Worm (Caenorhabditis elegans): ENCODE data around the gene ZK666.4.
"Not testable (repeated sequence)": the region's sequence is repeated elsewhere in the genome, so short reads cannot be mapped to it uniquely, and the experiment has no call there.

The ZK666.4 gene

DNA sequence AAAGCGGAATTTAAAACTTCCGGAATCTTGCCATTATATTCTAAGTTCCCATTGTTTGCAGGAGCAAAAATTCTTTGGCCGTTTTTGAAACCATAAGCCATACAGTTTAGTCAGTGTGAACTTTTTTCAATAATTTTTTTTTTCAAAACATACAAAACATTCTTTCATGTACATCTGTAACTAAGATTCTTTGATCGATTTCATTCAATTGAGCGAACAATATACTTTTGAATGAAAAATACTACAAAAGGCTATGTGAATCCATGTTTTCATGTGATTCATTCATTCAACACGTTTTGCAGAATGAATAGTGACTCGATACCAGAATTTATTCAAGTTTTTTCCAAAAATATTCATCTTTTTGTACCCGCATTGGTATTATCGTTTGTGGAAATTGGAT lies 9.7 kb downstream of the ZK666.4 start, which contains the start of gene ZK666.15:
ZK666.15 (plus strand) TSS at position 301 of the 400 bp plus-strand sequence.
- TF ChIP-seq fkh-10 (GFP tag; optimal IDR thresholded peaks at IDR 0.05) (no peak), elt-2 (tag; optimal IDR thresholded peaks at IDR 0.05) (no peak), eyg-1 (tag; optimal IDR thresholded peaks at IDR 0.05) (no peak), C08G9.2 (tag; optimal IDR thresholded peaks at IDR 0.05) (no peak), hlh-15 (tag; optimal IDR thresholded peaks at IDR 0.05) (no peak), odd-2 (tag; optimal IDR thresholded peaks at IDR 0.05) (no peak), ceh-2 (tag; optimal IDR thresholded peaks at IDR 0.05) (no peak), ahr-1 (tag; optimal IDR thresholded peaks at IDR 0.05) (no peak), ceh-14 (tag; optimal IDR thresholded peaks at IDR 0.05) (no peak), sdc-2 (tag; optimal IDR thresholded peaks at IDR 0.05) (no peak), C38D4.7 (GFP tag; optimal IDR thresholded peaks at IDR 0.05) (no peak), gmeb-2 (tag; optimal IDR thresholded peaks at IDR 0.05) (no peak), mec-3 (tag; optimal IDR thresholded peaks at IDR 0.05; ENCODE audit: borderline replicate concordance) (no peak), sox-4 (tag; optimal IDR thresholded peaks at IDR 0.05) (no peak), hlh-13 (GFP tag; optimal IDR thresholded peaks at IDR 0.05) (no peak), lin-11 (tag; optimal IDR thresholded peaks at IDR 0.05) (no peak)

DNA sequence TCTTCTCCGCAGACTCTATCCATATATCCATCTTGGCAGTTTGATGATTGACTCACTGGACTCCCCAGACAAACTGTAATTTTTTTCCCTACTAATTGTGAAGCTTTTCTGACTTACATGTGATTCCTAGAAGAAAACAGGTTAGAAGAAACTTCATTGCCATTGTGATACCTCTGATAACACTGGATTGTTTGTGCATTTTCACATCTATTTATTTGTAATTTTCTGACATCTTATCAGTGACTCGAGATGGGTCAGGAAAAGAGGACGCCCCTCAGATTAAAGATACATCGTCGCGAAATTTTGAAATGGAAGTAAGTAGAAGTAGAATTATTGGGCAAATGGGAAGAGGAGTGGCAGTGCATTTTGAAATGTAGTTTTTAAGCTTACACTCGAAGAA lies 13.3 kb downstream of the ZK666.4 start, which contains the start of gene clec-61:
clec-61 (minus strand) TSS at position 209 of the 400 bp plus-strand sequence.
- TF ChIP-seq hlh-13 (GFP tag; optimal IDR thresholded peaks at IDR 0.05), result no peak
- TF ChIP-seq sox-2 (GFP tag; IDR thresholded peaks at IDR 0.05), result no peak
- TF ChIP-seq unc-3 (GFP tag; conservative IDR thresholded peaks at IDR 0.05), result no peak
- TF ChIP-seq unc-3 (tag; optimal IDR thresholded peaks at IDR 0.05), result no peak
- TF ChIP-seq pros-1 (tag; optimal IDR thresholded peaks at IDR 0.05), result no peak
- TF ChIP-seq odd-2 (tag; optimal IDR thresholded peaks at IDR 0.05), result no peak
- no peak for TF ChIP-seq hlh-8 (tag; optimal IDR thresholded peaks at IDR 0.05)
- no peak for TF ChIP-seq eyg-1 (tag; optimal IDR thresholded peaks at IDR 0.05)
- no peak for TF ChIP-seq K02D7.2 (tag; optimal IDR thresholded peaks at IDR 0.05)
- TF ChIP-seq dmd-4 (tag; optimal IDR thresholded peaks at IDR 0.05; ENCODE audit: borderline replicate concordance), result no peak

ce11 chrII:10493034-10493433 lies 16.0 kb downstream of the ZK666.4 start, which contains the start of gene ZK666.8:
TSS of gene ZK666.8 (minus strand) at chrII:10493134.
- TF ChIP-seq elt-2, rnt-1, odd-2 (tag; optimal IDR thresholded peaks at IDR 0.05): not testable (repeated sequence)

- TF ChIP-seq tbx-7 (tag; optimal IDR thresholded peaks at IDR 0.05) (no peak), unc-3 (GFP tag; conservative IDR thresholded peaks at IDR 0.05) (no peak), unc-3 (tag; optimal IDR thresholded peaks at IDR 0.05) (no peak), ttx-3 (tag; optimal IDR thresholded peaks at IDR 0.05) (no peak), ceh-24 (tag; optimal IDR thresholded peaks at IDR 0.05) (no peak)
Measured at ce11 chrII:10494467-10494866, 17.4 kb downstream of the ZK666.4 start, which contains the start of gene ZK666.14. TSS of gene ZK666.14 (plus strand) at chrII:10494767.

DNA sequence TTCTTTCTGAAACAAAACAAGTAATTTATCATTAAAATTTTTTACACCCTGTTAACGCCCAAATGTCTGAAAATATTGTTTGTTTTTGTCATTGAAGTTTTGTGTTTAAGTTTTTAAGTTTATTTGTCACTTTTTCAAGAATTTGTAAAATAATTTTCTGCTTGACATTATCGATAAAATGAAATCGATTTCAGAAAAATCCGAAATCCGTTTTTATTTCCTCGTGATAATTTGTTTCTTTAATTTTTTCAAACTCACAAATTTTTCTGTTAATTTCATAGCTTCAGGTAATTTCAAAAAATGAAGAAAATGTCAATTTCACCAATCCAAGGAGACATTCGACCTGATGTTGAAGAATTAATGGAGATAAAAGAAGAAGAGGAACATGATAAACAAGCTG lies 18.9 kb downstream of the ZK666.4 start, which contains the start of gene ZK666.12:
ZK666.12 (plus strand) TSS at position 301 of the 400 bp plus-strand sequence.
- no peak for TF ChIP-seq unc-86 (tag; optimal IDR thresholded peaks at IDR 0.05)
- no peak for TF ChIP-seq C38D4.7 (GFP tag; optimal IDR thresholded peaks at IDR 0.05)
- no peak for TF ChIP-seq ceh-30 (tag; optimal IDR thresholded peaks at IDR 0.05)
- TF ChIP-seq ceh-6 (GFP tag; optimal IDR thresholded peaks at IDR 0.05), result no peak
- TF ChIP-seq sox-2 (GFP tag; IDR thresholded peaks at IDR 0.05), result no peak
- TF ChIP-seq nhr-11 (tag; optimal IDR thresholded peaks at IDR 0.05), result no peak
- no peak for TF ChIP-seq elt-4 (tag; optimal IDR thresholded peaks at IDR 0.05)
- no peak for TF ChIP-seq pqm-1 (tag; optimal IDR thresholded peaks at IDR 0.05)
- TF ChIP-seq mec-3 (tag; optimal IDR thresholded peaks at IDR 0.05; ENCODE audit: borderline replicate concordance), result no peak
- no peak for TF ChIP-seq dmd-4 (tag; optimal IDR thresholded peaks at IDR 0.05; ENCODE audit: borderline replicate concordance)
- TF ChIP-seq F13H6.1 (tag; optimal IDR thresholded peaks at IDR 0.05), result no peak
- TF ChIP-seq ttx-3 (tag; optimal IDR thresholded peaks at IDR 0.05), result no peak
- TF ChIP-seq ahr-1 (tag; optimal IDR thresholded peaks at IDR 0.05), result no peak
- no peak for TF ChIP-seq ceh-45 (GFP tag; IDR thresholded peaks at IDR 0.05)
- no peak for TF ChIP-seq tbx-7 (tag; optimal IDR thresholded peaks at IDR 0.05)
